Worm (Caenorhabditis elegans) whole organism, L3 larva: ENCODE measurements around the gene T04C9.1.

Experiments
- ZK546.5 ChIP-seq: sonication (generic microtip); optimal IDR thresholded peaks from 2 replicates; lab custom pipeline; 2017; ENCODE audit warnings: missing biosample characterization, missing genetic modification characterization
- ama-1 ChIP-seq: fragments of 150-350 bp; optimal IDR thresholded peaks from 2 replicates; lab custom pipeline; 2018
- ceh-16 ChIP-seq: sonication (generic microtip); optimal IDR thresholded peaks from 2 replicates; lab custom pipeline; 2017; ENCODE audit warnings: missing biosample characterization, missing genetic modification characterization
- ceh-82 ChIP-seq: fragments of 150-350 bp; optimal IDR thresholded peaks from 2 replicates; lab custom pipeline; 2014; ENCODE audit warnings: missing biosample characterization, missing genetic modification characterization
- egl-27 ChIP-seq: sonication (generic microtip); optimal IDR thresholded peaks from 4 replicates; lab custom pipeline; 2017; ENCODE audit warnings: missing biosample characterization, missing genetic modification reagents, missing genetic modification characterization
- lin-15B ChIP-seq: fragments of 150-350 bp; optimal IDR thresholded peaks from 2 replicates; lab custom pipeline; 2014; ENCODE audit warnings: missing biosample characterization, missing genetic modification characterization
- lin-39 ChIP-seq: fragments of 150-350 bp; optimal IDR thresholded peaks from 2 replicates; lab custom pipeline; 2018; ENCODE audit warnings: missing biosample characterization, missing genetic modification reagents, missing genetic modification characterization
- lsy-12 ChIP-seq: sonication (generic microtip); optimal IDR thresholded peaks from 2 replicates; lab custom pipeline; 2016; ENCODE audit warnings: mild to moderate bottlenecking, missing genetic modification characterization, missing compliant biosample characterization
- mdl-1 ChIP-seq: fragments of 150-350 bp; optimal IDR thresholded peaks from 2 replicates; lab custom pipeline; 2014; ENCODE audit warnings: missing biosample characterization, missing genetic modification characterization
- nhr-23 ChIP-seq: fragments of 150-350 bp; optimal IDR thresholded peaks from 2 replicates; lab custom pipeline; 2014; ENCODE audit warnings: missing biosample characterization, missing genetic modification reagents, missing genetic modification characterization
- nhr-28 ChIP-seq: fragments of 150-350 bp; optimal IDR thresholded peaks from 2 replicates; lab custom pipeline; 2014; ENCODE audit warnings: missing biosample characterization, missing genetic modification characterization
- pha-4 ChIP-seq: fragments of 150-350 bp; optimal IDR thresholded peaks from 2 replicates; lab custom pipeline; 2014; ENCODE audit warnings: missing biosample characterization, missing genetic modification reagents, missing genetic modification characterization
- zag-1 ChIP-seq: fragments of 150-350 bp; optimal IDR thresholded peaks from 2 replicates; lab custom pipeline; 2014; ENCODE audit warnings: missing biosample characterization, missing genetic modification characterization
- ztf-11 ChIP-seq: fragments of 150-350 bp; optimal IDR thresholded peaks from 2 replicates; lab custom pipeline; 2014; ENCODE audit warnings: missing biosample characterization, missing genetic modification characterization

ce11 chrIII:5985340-5985739 lies 7.7 kb upstream of the T04C9.1 start, which contains the start of gene T04C9.3:
- no peak for TF ChIP-seq mdl-1 (tag; lab: Kevin White, UChicago)
- no peak for TF ChIP-seq egl-27 (tag; lab: Kevin White, UChicago)
- TF ChIP-seq nhr-23 (tag; lab: Kevin White, UChicago), result no peak
- TF ChIP-seq zag-1 (tag; lab: Kevin White, UChicago), result no peak
- TF ChIP-seq ceh-82 (tag; lab: Kevin White, UChicago), result no peak
- no peak for TF ChIP-seq ama-1 (lab: Kevin White, UChicago)
- no peak for TF ChIP-seq nhr-28
- no peak for TF ChIP-seq pha-4 (tag; lab: Kevin White, UChicago)
- TF ChIP-seq ZK546.5, result no peak
- no peak for TF ChIP-seq ztf-11 (tag; lab: Kevin White, UChicago)
- no peak for TF ChIP-seq lin-15B (tag; lab: Kevin White, UChicago)
- no peak for TF ChIP-seq ceh-16 (tag; lab: Kevin White, UChicago)
- no peak for TF ChIP-seq lsy-12 (tag; lab: Kevin White, UChicago)
- no peak for TF ChIP-seq lin-39 (tag; lab: Kevin White, UChicago)
